Worm (Caenorhabditis elegans): ENCODE data around the gene K07H8.11.

- TF ChIP-seq ama-1 (optimal IDR thresholded peaks at IDR 0.05) (no peak), hmg-4 (GFP tag; optimal IDR thresholded peaks at IDR 0.05) (no peak), hnd-1 (tag; optimal IDR thresholded peaks at IDR 0.05) (no peak), hmbx-1 (tag; optimal IDR thresholded peaks at IDR 0.05) (no peak)
These were observed 31.5 kb downstream of the K07H8.11 start, which contains the start of gene T09A12.8 for ce11 chrIV:8243599-8243998.
